Worm (Caenorhabditis elegans) whole organism, early embryonic: ENCODE results near the gene C10F3.7.

Experiments used
- B0310.2 ChIP-seq: sonication (generic microtip); optimal IDR thresholded peaks from 2 replicates; lab custom pipeline; 2016; ENCODE audit warnings: mild to moderate bottlenecking, missing genetic modification characterization, missing compliant biosample characterization
- F13C5.2 ChIP-seq: sonication (generic microtip); optimal IDR thresholded peaks from 2 replicates; lab custom pipeline; 2017; ENCODE audit warnings: mild to moderate bottlenecking, missing genetic modification characterization, inconsistent platforms, missing compliant biosample characterization
- aly-1 ChIP-seq: sonication (generic microtip); optimal IDR thresholded peaks from 2 replicates; lab custom pipeline; 2016; ENCODE audit warnings: missing genetic modification characterization, missing compliant biosample characterization
- ama-1 ChIP-seq: fragments of 150-350 bp; optimal IDR thresholded peaks from 2 replicates; lab custom pipeline; 2014
- ceh-13 ChIP-seq: fragments of 200-800 bp; sonication (Bioruptor generic); optimal IDR thresholded peaks from 2 replicates; lab custom pipeline; 2018; ENCODE audit warnings: mild to moderate bottlenecking, missing genetic modification characterization, missing compliant biosample characterization
- ceh-36 ChIP-seq: sonication (generic microtip); optimal IDR thresholded peaks from 2 replicates; lab custom pipeline; 2016; ENCODE audit warnings: missing genetic modification characterization, inconsistent platforms, missing compliant biosample characterization
- ets-7 ChIP-seq: sonication (generic microtip); optimal IDR thresholded peaks from 2 replicates; lab custom pipeline; 2016; ENCODE audit warnings: missing genotype, missing genetic modification characterization, missing compliant biosample characterization
- flt-1 ChIP-seq: fragments of 200-800 bp; sonication (Bioruptor generic); IDR thresholded peaks from 2 replicates; pipeline ENCODE4 v1.3.6; 2022; ENCODE audit warnings: missing genetic modification characterization, missing compliant biosample characterization
- hmbx-1 ChIP-seq: sonication (generic microtip); optimal IDR thresholded peaks from 2 replicates; lab custom pipeline; 2016; ENCODE audit warnings: mild to moderate bottlenecking, missing genetic modification characterization, missing compliant biosample characterization
- hmg-4 ChIP-seq: fragments of 200-800 bp; sonication (Bioruptor generic); optimal IDR thresholded peaks from 2 replicates; lab custom pipeline; 2018; ENCODE audit warnings: mild to moderate bottlenecking, missing genetic modification characterization, missing compliant biosample characterization
- hnd-1 ChIP-seq: sonication (generic microtip); optimal IDR thresholded peaks from 2 replicates; lab custom pipeline; 2016; ENCODE audit warnings: missing genetic modification characterization, missing compliant biosample characterization
- pes-1 ChIP-seq: fragments of 200-800 bp; sonication (Bioruptor generic); IDR thresholded peaks from 2 replicates; pipeline ENCODE4 v1.3.6; 2022; ENCODE audit warnings: missing genetic modification reagents, missing genetic modification characterization, missing compliant biosample characterization
- scrt-1 ChIP-seq: fragments of 200-800 bp; sonication (Bioruptor generic); IDR thresholded peaks from 2 replicates; pipeline ENCODE4 v1.3.6; 2022; ENCODE audit warnings: missing genetic modification characterization, missing compliant biosample characterization
- sea-1 ChIP-seq: fragments of 200-800 bp; sonication (Bioruptor generic); conservative IDR thresholded peaks from 2 replicates; pipeline ENCODE4 v1.3.6; 2022; ENCODE audit warnings: missing genetic modification characterization, missing compliant biosample characterization
- tbx-11 ChIP-seq: fragments of 200-800 bp; sonication (Bioruptor generic); IDR thresholded peaks from 2 replicates; pipeline ENCODE4 v1.3.6; 2022; ENCODE audit warnings: missing genetic modification characterization, missing compliant biosample characterization
- tbx-37 ChIP-seq: fragments of 200-800 bp; sonication (Bioruptor generic); conservative IDR thresholded peaks from 2 replicates; pipeline ENCODE4 v1.3.6; 2022; ENCODE audit warnings: missing genetic modification reagents, missing genetic modification characterization, missing compliant biosample characterization
- tra-4 ChIP-seq: sonication (generic microtip); optimal IDR thresholded peaks from 2 replicates; lab custom pipeline; 2017; ENCODE audit warnings: missing genetic modification characterization, missing compliant biosample characterization

Gene C10F3.7

ce11 chrV:5990383-5990782 lies 3.7 kb upstream of the C10F3.7 start, which contains the start of gene fut-8:
TSS of gene fut-8 (minus strand) at chrV:5990483.
- TF ChIP-seq aly-1 (no peak), sea-1 (GFP tag; lab: Robert Waterston, UW) (no peak), F13C5.2 (no peak)

ce11 chrV:5984244-5984643 lies 2.4 kb downstream of the C10F3.7 start:
- TF ChIP-seq ama-1 (lab: Kevin White, UChicago), result no peak
- TF ChIP-seq hmg-4, result no peak
- no peak for TF ChIP-seq tbx-37 (GFP tag; lab: Robert Waterston, UW)
- no peak for TF ChIP-seq ceh-13 (GFP tag; lab: Kevin White, UChicago)
- TF ChIP-seq tra-4 (tag; lab: Kevin White, UChicago), result no peak
- TF ChIP-seq F13C5.2, result no peak
- no peak for TF ChIP-seq tbx-11 (GFP tag; lab: Robert Waterston, UW)
- TF ChIP-seq flt-1 (GFP tag; lab: Robert Waterston, UW), result no peak
- no peak for TF ChIP-seq hnd-1
- TF ChIP-seq B0310.2, result no peak
- no peak for TF ChIP-seq ceh-36
- TF ChIP-seq hmbx-1 (tag; lab: Kevin White, UChicago), result no peak
- TF ChIP-seq sea-1 (GFP tag; lab: Robert Waterston, UW), result no peak
- no peak for TF ChIP-seq aly-1
- TF ChIP-seq pes-1 (GFP tag; lab: Robert Waterston, UW), result no peak
- TF ChIP-seq scrt-1 (GFP tag; lab: Robert Waterston, UW), result no peak
- no peak for TF ChIP-seq ets-7 (tag; lab: Kevin White, UChicago)

ce11 chrV:5983380-5983779 lies 3.3 kb downstream of the C10F3.7 start, which contains the start of gene dhs-16:
TSS of gene dhs-16 (plus strand) at chrV:5983745.
- TF ChIP-seq hmbx-1 (tag; lab: Kevin White, UChicago), result no peak
- TF ChIP-seq ama-1 (lab: Kevin White, UChicago), result no peak
- no peak for TF ChIP-seq F13C5.2

ce11 chrV:5982722-5983121 lies 3.9 kb downstream of the C10F3.7 start:
- TF ChIP-seq hnd-1, result no peak
- TF ChIP-seq ceh-36, result no peak
- no peak for TF ChIP-seq hmbx-1 (tag; lab: Kevin White, UChicago)
- no peak for TF ChIP-seq tbx-11 (GFP tag; lab: Robert Waterston, UW)
- no peak for TF ChIP-seq pes-1 (GFP tag; lab: Robert Waterston, UW)
- no peak for TF ChIP-seq B0310.2
- no peak for TF ChIP-seq ceh-13 (GFP tag; lab: Kevin White, UChicago)
- no peak for TF ChIP-seq F13C5.2
- TF ChIP-seq sea-1 (GFP tag; lab: Robert Waterston, UW), result no peak
- TF ChIP-seq ama-1 (lab: Kevin White, UChicago), result no peak
- no peak for TF ChIP-seq aly-1
- no peak for TF ChIP-seq hmg-4
- TF ChIP-seq tbx-37 (GFP tag; lab: Robert Waterston, UW), result no peak
- no peak for TF ChIP-seq flt-1 (GFP tag; lab: Robert Waterston, UW)
- TF ChIP-seq ets-7 (tag; lab: Kevin White, UChicago), result no peak
- no peak for TF ChIP-seq tra-4 (tag; lab: Kevin White, UChicago)
- TF ChIP-seq scrt-1 (GFP tag; lab: Robert Waterston, UW), result no peak

ce11 chrV:5975724-5976123 lies 10.9 kb downstream of the C10F3.7 start, which contains the start of gene acy-2:
TSS of gene acy-2 (plus strand) at chrV:5976024.
- TF ChIP-seq B0310.2, result no peak
- TF ChIP-seq flt-1 (GFP tag; lab: Robert Waterston, UW), result no peak
- TF ChIP-seq ceh-36, result no peak
- TF ChIP-seq tra-4 (tag; lab: Kevin White, UChicago), result no peak
- no peak for TF ChIP-seq ama-1 (lab: Kevin White, UChicago)
- no peak for TF ChIP-seq hmbx-1 (tag; lab: Kevin White, UChicago)
- TF ChIP-seq pes-1 (GFP tag; lab: Robert Waterston, UW), result no peak
- TF ChIP-seq F13C5.2, result no peak
- no peak for TF ChIP-seq hmg-4
- TF ChIP-seq ceh-13 (GFP tag; lab: Kevin White, UChicago), result no peak
- no peak for TF ChIP-seq ets-7 (tag; lab: Kevin White, UChicago)
- no peak for TF ChIP-seq sea-1 (GFP tag; lab: Robert Waterston, UW)
- TF ChIP-seq tbx-37 (GFP tag; lab: Robert Waterston, UW), result no peak
- TF ChIP-seq aly-1, result no peak
- no peak for TF ChIP-seq scrt-1 (GFP tag; lab: Robert Waterston, UW)
- TF ChIP-seq hnd-1, result no peak
- TF ChIP-seq tbx-11 (GFP tag; lab: Robert Waterston, UW), result no peak

ce11 chrV:5973713-5974112 lies 12.9 kb downstream of the C10F3.7 start:
- TF ChIP-seq flt-1 (GFP tag; lab: Robert Waterston, UW) (no peak), sea-1 (GFP tag; lab: Robert Waterston, UW) (no peak), tbx-11 (GFP tag; lab: Robert Waterston, UW) (no peak), tbx-37 (GFP tag; lab: Robert Waterston, UW) (no peak), hmbx-1 (tag; lab: Kevin White, UChicago) (no peak), ama-1 (lab: Kevin White, UChicago) (no peak), hnd-1 (no peak), pes-1 (GFP tag; lab: Robert Waterston, UW) (no peak), ceh-36 (no peak), ets-7 (tag; lab: Kevin White, UChicago) (no peak), B0310.2 (no peak), hmg-4 (no peak), aly-1 (no peak), tra-4 (tag; lab: Kevin White, UChicago) (no peak)

- no peak for TF ChIP-seq sea-1 (GFP tag; lab: Robert Waterston, UW)
- no peak for TF ChIP-seq tbx-11 (GFP tag; lab: Robert Waterston, UW)
- no peak for TF ChIP-seq scrt-1 (GFP tag; lab: Robert Waterston, UW)
- no peak for TF ChIP-seq hmg-4
- TF ChIP-seq tra-4 (tag; lab: Kevin White, UChicago), result no peak
- TF ChIP-seq ceh-36, result no peak
- no peak for TF ChIP-seq F13C5.2
- no peak for TF ChIP-seq hmbx-1 (tag; lab: Kevin White, UChicago)
- TF ChIP-seq flt-1 (GFP tag; lab: Robert Waterston, UW), result no peak
- TF ChIP-seq ama-1 (lab: Kevin White, UChicago), result no peak
- TF ChIP-seq pes-1 (GFP tag; lab: Robert Waterston, UW), result no peak
- TF ChIP-seq B0310.2, result no peak
- no peak for TF ChIP-seq hnd-1
- no peak for TF ChIP-seq aly-1
These were observed 14.1 kb downstream of the C10F3.7 start for ce11 chrV:5972582-5972981.
